Worm (Caenorhabditis elegans): ENCODE measurements around the gene srbc-77.

DNA sequence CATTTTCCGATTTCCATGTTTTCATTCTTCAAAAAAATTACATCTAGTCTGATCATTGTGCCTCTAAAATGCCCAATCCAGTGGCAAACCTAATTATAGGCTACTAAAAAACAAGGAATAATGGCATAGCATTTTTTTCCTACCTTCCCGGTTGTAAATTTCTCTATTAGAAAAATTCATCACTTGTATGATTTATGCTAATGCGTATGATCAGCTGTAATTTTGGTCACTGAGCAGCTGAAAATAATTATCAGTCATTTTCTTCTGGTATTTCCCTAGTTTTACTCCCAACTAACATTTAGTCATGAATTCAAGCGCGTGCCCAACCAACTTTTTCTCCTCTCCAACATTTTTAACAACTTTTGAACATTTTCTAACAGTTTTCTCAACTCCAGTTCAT lies 25.5 kb downstream of the srbc-77 start, which contains the start of gene srh-186:
- no peak for TF ChIP-seq atf-7 (tag; optimal IDR thresholded peaks at IDR 0.05)
- no peak for TF ChIP-seq nhr-27 (tag; optimal IDR thresholded peaks at IDR 0.05)
- no peak for TF ChIP-seq nfya-1 (tag; optimal IDR thresholded peaks at IDR 0.05; ENCODE audit: borderline replicate concordance, insufficient read depth)
- no peak for TF ChIP-seq ama-1 (optimal IDR thresholded peaks at IDR 0.05)
- no peak for TF ChIP-seq ama-1 (GFP tag; optimal IDR thresholded peaks at IDR 0.05)
